Worm (Caenorhabditis elegans) whole organism, L4 larva: Measurements from ENCODE around the gene ttr-59.

Experiments used
- F49E8.2 ChIP-seq: sonication (generic microtip); optimal IDR thresholded peaks from 2 replicates; lab custom pipeline; 2016; ENCODE audit warnings: missing compliant biosample characterization, mild to moderate bottlenecking, missing genetic modification characterization, borderline replicate concordance
- T26A8.4 ChIP-seq: fragments of 200-800 bp; sonication (Bioruptor generic); IDR thresholded peaks from 2 replicates; pipeline ENCODE4 v1.3.6; 2022; ENCODE audit warnings: missing genetic modification characterization, missing compliant biosample characterization
- aly-2 ChIP-seq: sonication (generic microtip); optimal IDR thresholded peaks from 2 replicates; lab custom pipeline; 2018; ENCODE audit warnings: missing biosample characterization, missing genetic modification characterization
- ama-1 ChIP-seq: fragments of 150-350 bp; optimal IDR thresholded peaks from 2 replicates; lab custom pipeline; 2014; ENCODE audit warnings: inconsistent platforms, mixed read lengths
- arid-1 ChIP-seq: fragments of 200-800 bp; sonication (Bioruptor generic); conservative IDR thresholded peaks from 2 replicates; pipeline ENCODE4 v1.3.6; 2022; ENCODE audit warnings: missing genetic modification reagents, missing genetic modification characterization, missing compliant biosample characterization
- ceh-20 ChIP-seq: fragments of 200-800 bp; sonication (Bioruptor generic); IDR thresholded peaks from 2 replicates; pipeline ENCODE4 v1.3.6; 2022; ENCODE audit warnings: missing genetic modification reagents, missing genetic modification characterization, missing compliant biosample characterization
- cey-2 ChIP-seq: sonication (generic microtip); optimal IDR thresholded peaks from 3 replicates; lab custom pipeline; 2017; ENCODE audit warnings: missing genetic modification characterization, mild to moderate bottlenecking, missing compliant biosample characterization, antibody characterized with exemption, borderline replicate concordance; ENCODE audit not compliant: insufficient read depth
- ctbp-1 ChIP-seq: fragments of 200-800 bp; sonication (Bioruptor generic); IDR thresholded peaks from 2 replicates; pipeline ENCODE4 v1.3.6; 2022; ENCODE audit warnings: missing genetic modification reagents, missing genetic modification characterization, missing compliant biosample characterization
- daf-12 ChIP-seq: fragments of 150-350 bp; optimal IDR thresholded peaks from 2 replicates; lab custom pipeline; 2014; ENCODE audit warnings: missing biosample characterization, missing genetic modification reagents, missing genetic modification characterization
- daf-16 ChIP-seq, 3 experiments: sonication (generic microtip); optimal IDR thresholded peaks; 2 replicates each; lab custom pipeline; 2016 to 2017; ENCODE audit warnings: missing genetic modification characterization in 3 of 3, missing genetic modification reagents in 3 of 3, mild to moderate bottlenecking in 2 of 3, missing compliant biosample characterization in 2 of 3, missing biosample characterization in 1 of 3, moderate library complexity in 1 of 3
- dmd-6 ChIP-seq: fragments of 200-800 bp; sonication (Bioruptor generic); IDR thresholded peaks from 2 replicates; pipeline ENCODE4 v1.3.6; 2022; ENCODE audit warnings: missing genetic modification reagents, missing genetic modification characterization, missing compliant biosample characterization
- dve-1 ChIP-seq: sonication (generic microtip); optimal IDR thresholded peaks from 2 replicates; lab custom pipeline; 2017; ENCODE audit warnings: antibody characterized with exemption, mild to moderate bottlenecking, missing genetic modification characterization, missing compliant biosample characterization; ENCODE audit not compliant: insufficient read depth
- hlh-11 ChIP-seq: fragments of 200-800 bp; sonication (Bioruptor generic); optimal IDR thresholded peaks from 2 replicates; lab custom pipeline; 2018; ENCODE audit warnings: mild to moderate bottlenecking, missing genetic modification characterization, missing compliant biosample characterization
- madf-5 ChIP-seq, 2 experiments: fragments of 200-800 bp; sonication (Bioruptor generic); IDR thresholded peaks; 2 replicates each; pipeline ENCODE4 v1.3.6; 2022; ENCODE audit warnings: missing compliant biosample characterization in 2 of 2, missing genetic modification characterization in 2 of 2
- madf-9 ChIP-seq: fragments of 200-800 bp; sonication (Bioruptor generic); conservative IDR thresholded peaks from 2 replicates; pipeline ENCODE4 v1.3.6; 2022; ENCODE audit warnings: missing genetic modification reagents, missing genetic modification characterization, missing compliant biosample characterization
- mdt-29 ChIP-seq: fragments of 200-800 bp; sonication (Bioruptor generic); IDR thresholded peaks from 2 replicates; pipeline ENCODE4 v1.3.6; 2022; ENCODE audit warnings: missing genetic modification reagents, missing genetic modification characterization, missing compliant biosample characterization
- mes-2 ChIP-seq: sonication (generic microtip); optimal IDR thresholded peaks from 2 replicates; lab custom pipeline; 2016; ENCODE audit warnings: missing genotype, mild to moderate bottlenecking, missing genetic modification characterization, missing compliant biosample characterization; ENCODE audit not compliant: poor library complexity, severe bottlenecking
- mxl-2 ChIP-seq: fragments of 200-800 bp; sonication (Bioruptor generic); conservative IDR thresholded peaks from 2 replicates; pipeline ENCODE4 v1.3.6; 2022; ENCODE audit warnings: missing genetic modification reagents, missing genetic modification characterization, missing compliant biosample characterization
- mxl-3 ChIP-seq: fragments of 200-800 bp; sonication (Bioruptor generic); optimal IDR thresholded peaks from 2 replicates; lab custom pipeline; 2018; ENCODE audit warnings: mild to moderate bottlenecking, missing genetic modification characterization, missing compliant biosample characterization
- nhr-10 ChIP-seq: fragments of 150-350 bp; optimal IDR thresholded peaks from 2 replicates; lab custom pipeline; 2014; ENCODE audit warnings: missing biosample characterization, missing genetic modification characterization
- nhr-102 ChIP-seq: sonication (generic microtip); optimal IDR thresholded peaks from 2 replicates; lab custom pipeline; 2016; ENCODE audit warnings: mild to moderate bottlenecking, missing genetic modification characterization, moderate library complexity, missing compliant biosample characterization
- nhr-28 ChIP-seq: fragments of 150-350 bp; optimal IDR thresholded peaks from 2 replicates; lab custom pipeline; 2014; ENCODE audit warnings: missing biosample characterization, missing genetic modification characterization
- nhr-6 ChIP-seq: fragments of 150-350 bp; optimal IDR thresholded peaks from 2 replicates; lab custom pipeline; 2014; ENCODE audit warnings: missing biosample characterization, missing genetic modification characterization
- nhr-77 ChIP-seq: fragments of 150-350 bp; optimal IDR thresholded peaks from 2 replicates; lab custom pipeline; 2014; ENCODE audit warnings: missing biosample characterization, missing genetic modification characterization
- pha-4 ChIP-seq, 2 experiments: fragments of 150-350 bp in 1 of 2; fragments of 200-800 bp in 1 of 2; sonication (Bioruptor generic) in 1 of 2; IDR thresholded peaks in 1 of 2; optimal IDR thresholded peaks in 1 of 2; 2 replicates each; pipeline versions ENCODE4 v1.3.6 to Lab custom; 2014 to 2022; ENCODE audit warnings: missing genetic modification characterization in 2 of 2, missing genetic modification reagents in 2 of 2, missing biosample characterization in 1 of 2, missing compliant biosample characterization in 1 of 2
- php-3 ChIP-seq: fragments of 200-800 bp; sonication (Bioruptor generic); IDR thresholded peaks from 2 replicates; pipeline ENCODE4 v1.3.6; 2022; ENCODE audit warnings: missing genetic modification reagents, missing genetic modification characterization, missing compliant biosample characterization
- pqm-1 ChIP-seq: sonication (generic microtip); optimal IDR thresholded peaks from 2 replicates; lab custom pipeline; 2017; ENCODE audit warnings: missing biosample characterization, missing genetic modification characterization
- saeg-2 ChIP-seq: fragments of 200-800 bp; sonication (Bioruptor generic); IDR thresholded peaks from 2 replicates; pipeline ENCODE4 v1.3.6; 2022; ENCODE audit warnings: missing genetic modification reagents, missing genetic modification characterization, missing compliant biosample characterization
- set-16 ChIP-seq: fragments of 200-800 bp; sonication (Bioruptor generic); IDR thresholded peaks from 2 replicates; pipeline ENCODE4 v1.3.6; 2022; ENCODE audit warnings: missing genetic modification reagents, missing genetic modification characterization, missing compliant biosample characterization
- snpc-1.2 ChIP-seq: fragments of 200-800 bp; sonication (Bioruptor generic); IDR thresholded peaks from 2 replicates; pipeline ENCODE4 v1.3.6; 2022; ENCODE audit warnings: missing genetic modification reagents, missing genetic modification characterization, missing compliant biosample characterization
- snpc-4 ChIP-seq: fragments of 150-350 bp; optimal IDR thresholded peaks from 2 replicates; lab custom pipeline; 2014; ENCODE audit warnings: missing biosample characterization, missing genetic modification characterization
- unc-130 ChIP-seq: sonication (generic microtip); optimal IDR thresholded peaks from 2 replicates; lab custom pipeline; 2016; ENCODE audit warnings: missing genetic modification reagents, missing genetic modification characterization, missing compliant biosample characterization
- unc-62 ChIP-seq, 3 experiments: fragments of 150-350 bp in 1 of 3; sonication (generic microtip); optimal IDR thresholded peaks in 2 of 3; peaks in 1 of 3; 1 replicate in 1 of 3; 2 replicates in 2 of 3; lab custom pipeline; 2014 to 2017; ENCODE audit warnings: missing biosample characterization in 3 of 3, missing genetic modification characterization in 3 of 3, missing genetic modification reagents in 3 of 3, missing genotype in 1 of 3

Gene ttr-59

ce11 chrX:7316485-7317391, 12.9 kb upstream of the ttr-59 start, which contains the start of the genes spp-2 and spp-6:
spp-2 (minus strand) TSS chrX:7316818.
spp-6 (plus strand) TSS chrX:7317341.
- TF ChIP-seq pha-4 (GFP tag; IDR thresholded peaks at IDR 0.05; lab: Robert Waterston, UW) (peak; percentile 16; the same call in 1 of the 2 replicates), pha-4 (tag; optimal IDR thresholded peaks at IDR 0.05; lab: Kevin White, UChicago) (no peak), nhr-6 (tag; lab: Kevin White, UChicago) (peak; percentile 53), unc-62 (GFP tag; optimal IDR thresholded peaks at IDR 0.05 in 1 of 2; lab: Kevin White, UChicago) (peak in 1 of 2 experiments; percentile 88), unc-62 (tag; optimal IDR thresholded peaks at IDR 0.05; lab: Kevin White, UChicago) (no peak), saeg-2 (peak; percentile 75; the same call in 1 of the 2 replicates), hlh-11 (tag; lab: Kevin White, UChicago) (peak; percentile 65), mdt-29 (peak; percentile 21; the same call in 1 of the 2 replicates), ceh-20 (peak; percentile 55; the same call in 1 of the 2 replicates), nhr-28 (tag; lab: Kevin White, UChicago) (peak; percentile 38), F49E8.2 (no peak), nhr-10 (tag; lab: Kevin White, UChicago) (peak; percentile 12), madf-5 (GFP tag; IDR thresholded peaks at IDR 0.05; lab: Robert Waterston, UW) (no peak), php-3 (GFP tag; lab: Robert Waterston, UW) (no peak), ama-1 (lab: Kevin White, UChicago) (peak; percentile 7), T26A8.4 (GFP tag; lab: Robert Waterston, UW) (peak; percentile 63; the same call in 1 of the 2 replicates), mxl-2 (GFP tag; lab: Robert Waterston, UW) (no peak), arid-1 (GFP tag; lab: Robert Waterston, UW) (no peak), aly-2 (tag; lab: Kevin White, UChicago) (no peak), dve-1 (tag; lab: Kevin White, UChicago) (peak; percentile 86), set-16 (GFP tag; lab: Robert Waterston, UW) (no peak), dmd-6 (GFP tag; lab: Robert Waterston, UW) (peak; percentile 76), unc-130 (no peak), daf-12 (tag; lab: Kevin White, UChicago) (no peak), nhr-77 (tag; lab: Kevin White, UChicago) (peak; percentile 0), mes-2 (tag; lab: Kevin White, UChicago) (peak; percentile 29), daf-16 (GFP tag; optimal IDR thresholded peaks at IDR 0.05; lab: Kevin White, UChicago) (no peak), daf-16 (tag; optimal IDR thresholded peaks at IDR 0.05; lab: Kevin White, UChicago) (peak; percentile 89), nhr-102 (tag; lab: Kevin White, UChicago) (peak; percentile 10), pqm-1 (tag; lab: Kevin White, UChicago) (peak; percentile 96), snpc-1.2 (GFP tag; lab: Robert Waterston, UW) (no peak), mxl-3 (GFP tag; lab: Kevin White, UChicago) (no peak)

- TF ChIP-seq hlh-11 (tag; lab: Kevin White, UChicago) (peak; percentile 3), cey-2 (tag; lab: Kevin White, UChicago) (no peak), snpc-4 (tag; lab: Kevin White, UChicago) (no peak), daf-16 (GFP tag; optimal IDR thresholded peaks at IDR 0.05; lab: Kevin White, UChicago) (no peak), daf-16 (tag; optimal IDR thresholded peaks at IDR 0.05; lab: Kevin White, UChicago) (peak; percentile 78), madf-9 (GFP tag; lab: Robert Waterston, UW) (no peak), dmd-6 (GFP tag; lab: Robert Waterston, UW) (peak; percentile 62), ctbp-1 (GFP tag; lab: Robert Waterston, UW) (no peak), php-3 (GFP tag; lab: Robert Waterston, UW) (no peak)
Measured at ce11 chrX:7318639-7319038, 11.0 kb upstream of the ttr-59 start, which contains the start of gene spp-4. spp-4 (minus strand) TSS chrX:7318756.
